Worm (Caenorhabditis elegans): Measurements from ENCODE around the gene Y62H9A.11.
A peak's percentile ranks its signal among the peaks of the same experiment; 100 is the strongest.

Gene Y62H9A.11

DNA sequence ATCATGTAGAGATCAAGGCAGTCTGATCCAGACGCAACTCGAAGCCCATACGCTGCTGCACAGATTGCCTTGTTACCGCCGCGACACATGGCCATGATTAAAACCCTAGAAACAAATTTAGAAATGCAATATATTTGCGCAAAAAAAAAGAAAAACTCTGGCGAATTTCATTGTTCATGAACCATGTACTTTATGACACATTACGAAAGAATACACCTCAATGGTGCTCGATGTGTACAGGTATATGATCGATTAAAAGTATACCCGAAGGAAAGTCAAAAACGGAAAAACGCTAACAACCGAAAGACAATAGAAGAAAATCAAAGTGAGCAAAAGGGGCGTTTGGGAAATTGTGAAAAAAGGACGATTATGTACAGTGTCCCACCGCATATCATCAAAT, 14.8 kb downstream of the Y62H9A.11 start, which contains the start of gene Y62H9A.8:
Y62H9A.8 (minus strand) TSS at position 101 of the 400 bp plus-strand sequence.
- no peak for TF ChIP-seq pqm-1 (tag; optimal IDR thresholded peaks at IDR 0.05)
- TF ChIP-seq lin-35 (GFP tag; optimal IDR thresholded peaks at IDR 0.05): no peak
- no peak for TF ChIP-seq irx-1 (tag; optimal IDR thresholded peaks at IDR 0.05)
- no peak for TF ChIP-seq nhr-12 (tag; optimal IDR thresholded peaks at IDR 0.05)
- TF ChIP-seq nhr-20 (tag; optimal IDR thresholded peaks at IDR 0.05): no peak
- no peak for TF ChIP-seq lin-15B (tag; optimal IDR thresholded peaks at IDR 0.05)
- no peak for TF ChIP-seq lsy-2 (tag; optimal IDR thresholded peaks at IDR 0.05)
- TF ChIP-seq unc-62 (GFP tag; optimal IDR thresholded peaks at IDR 0.05): no peak

DNA sequence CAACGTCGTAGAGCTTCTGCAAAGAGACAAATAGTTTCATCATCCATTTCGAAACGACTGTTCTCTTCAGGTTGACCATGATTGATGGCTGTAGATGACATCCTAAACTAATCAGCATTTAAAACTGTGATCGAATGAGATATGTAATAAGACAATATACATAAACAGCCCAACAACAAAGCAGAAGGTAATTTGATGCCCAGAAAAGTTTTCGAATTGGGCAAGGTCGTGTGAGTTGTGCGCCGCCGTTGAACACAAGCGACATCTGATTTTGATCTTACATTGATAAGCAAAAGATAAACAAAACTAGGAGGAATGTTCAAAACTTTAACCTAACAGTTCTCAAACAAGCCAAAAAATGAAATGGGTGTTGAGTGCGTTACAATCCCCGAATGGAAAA, 21.6 kb downstream of the Y62H9A.11 start, which contains the start of gene Y62H9A.7:
Y62H9A.7 (minus strand) TSS at position 101 of the 400 bp plus-strand sequence.
- no peak for TF ChIP-seq nhr-20 (tag; optimal IDR thresholded peaks at IDR 0.05)
- TF ChIP-seq ces-1 (GFP tag; optimal IDR thresholded peaks at IDR 0.05): no peak
- TF ChIP-seq tbx-2 (tag; optimal IDR thresholded peaks at IDR 0.05): no peak
- no peak for TF ChIP-seq tlp-1 (tag; optimal IDR thresholded peaks at IDR 0.05)
- TF ChIP-seq fkh-10 (GFP tag; optimal IDR thresholded peaks at IDR 0.05): no peak
- TF ChIP-seq rnt-1 (tag; optimal IDR thresholded peaks at IDR 0.05): no peak
- TF ChIP-seq nhr-71 (tag; optimal IDR thresholded peaks at IDR 0.05): no peak
- no peak for TF ChIP-seq C34B4.2 (tag; optimal IDR thresholded peaks at IDR 0.05)
- no peak for TF ChIP-seq ama-1 (optimal IDR thresholded peaks at IDR 0.05)
- TF ChIP-seq nhr-11 (tag; optimal IDR thresholded peaks at IDR 0.05): no peak

DNA sequence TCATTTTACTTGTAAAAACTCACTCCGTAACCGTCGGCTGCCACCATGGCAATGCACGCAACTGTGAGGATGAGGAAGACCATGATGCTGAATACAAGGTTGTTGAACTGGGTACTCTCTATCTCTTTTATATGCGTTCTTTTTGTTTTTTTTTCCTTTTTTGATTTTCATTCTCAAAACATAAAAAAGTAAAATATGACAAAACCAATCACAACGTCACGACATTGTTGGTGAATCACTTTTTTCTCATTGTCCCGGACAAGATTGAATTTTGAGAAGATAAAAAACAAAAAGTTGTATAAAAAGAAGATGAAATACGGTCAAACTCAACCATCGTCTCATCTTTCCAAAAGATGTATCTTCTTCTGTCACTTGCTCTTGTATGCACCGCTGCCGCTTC, 24.4 kb downstream of the Y62H9A.11 start, which contains the start of the genes Y62H9A.5 and ule-5:
Y62H9A.5 (minus strand) TSS at position 101 of the 400 bp plus-strand sequence.
ule-5 (plus strand) TSS at position 328 of the 400 bp plus-strand sequence.
- TF ChIP-seq sptf-1 (tag; optimal IDR thresholded peaks at IDR 0.05): no peak

DNA sequence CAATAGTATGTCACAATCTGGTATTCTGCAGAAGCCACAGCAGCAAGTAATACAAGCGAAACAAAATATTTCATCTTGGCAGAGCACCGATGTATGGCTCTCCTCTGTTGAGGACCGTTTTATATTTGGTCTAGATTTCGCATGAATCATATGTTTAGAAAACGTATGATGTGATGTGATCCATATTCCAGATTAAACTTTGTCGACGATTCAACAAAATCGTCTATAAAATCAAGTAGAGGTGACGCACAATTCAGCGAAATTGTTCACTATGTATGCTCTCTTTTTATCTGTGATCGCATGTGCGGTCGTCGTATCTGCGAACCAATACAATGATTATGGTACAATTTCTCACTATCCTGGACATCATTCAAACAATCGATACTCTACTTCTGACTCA, 27.3 kb downstream of the Y62H9A.11 start, which contains the start of the genes Y62H9A.3 and Y62H9A.4:
Y62H9A.3 (minus strand) TSS at position 101 of the 400 bp plus-strand sequence.
Y62H9A.4 (plus strand) TSS at position 256 of the 400 bp plus-strand sequence.
- TF ChIP-seq nhr-12 (tag; optimal IDR thresholded peaks at IDR 0.05) (no peak), nhr-71 (tag; optimal IDR thresholded peaks at IDR 0.05) (no peak), fkh-8 (tag; optimal IDR thresholded peaks at IDR 0.05) (no peak), nhr-47 (tag; optimal IDR thresholded peaks at IDR 0.05) (no peak), ets-5 (GFP tag; IDR thresholded peaks at IDR 0.05) (no peak), snu-23 (GFP tag; optimal IDR thresholded peaks at IDR 0.05) (no peak), hpl-2 (GFP tag; optimal IDR thresholded peaks at IDR 0.05) (no peak)

DNA sequence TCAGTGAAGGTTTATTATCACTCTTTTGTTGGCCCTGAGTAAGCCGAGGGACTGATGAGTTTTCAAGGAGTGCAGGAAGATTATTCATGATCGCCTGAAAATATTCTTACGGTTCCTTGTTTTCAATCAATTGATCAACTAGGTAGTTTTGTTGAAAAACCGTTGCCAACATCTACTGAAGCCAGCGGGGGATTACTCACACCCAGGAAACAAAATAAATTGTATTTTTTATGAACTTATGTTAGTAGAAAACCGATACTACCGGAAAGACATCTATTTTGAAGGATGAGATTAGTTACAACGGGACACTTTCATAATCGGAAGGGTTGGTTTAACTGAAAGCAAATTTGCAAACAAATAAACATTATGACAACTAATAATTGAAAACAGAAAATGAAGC, 29.1 kb downstream of the Y62H9A.11 start, which contains the start of gene Y62H9A.2:
Y62H9A.2 (minus strand) TSS at position 101 of the 400 bp plus-strand sequence.
- no peak for TF ChIP-seq nhr-237 (tag; optimal IDR thresholded peaks at IDR 0.05)
- no peak for TF ChIP-seq efl-1 (optimal IDR thresholded peaks at IDR 0.05)
- TF ChIP-seq efl-1 (GFP tag; optimal IDR thresholded peaks at IDR 0.05 in 1 of 2): peak in 1 of 2 experiments; percentile 45

DNA sequence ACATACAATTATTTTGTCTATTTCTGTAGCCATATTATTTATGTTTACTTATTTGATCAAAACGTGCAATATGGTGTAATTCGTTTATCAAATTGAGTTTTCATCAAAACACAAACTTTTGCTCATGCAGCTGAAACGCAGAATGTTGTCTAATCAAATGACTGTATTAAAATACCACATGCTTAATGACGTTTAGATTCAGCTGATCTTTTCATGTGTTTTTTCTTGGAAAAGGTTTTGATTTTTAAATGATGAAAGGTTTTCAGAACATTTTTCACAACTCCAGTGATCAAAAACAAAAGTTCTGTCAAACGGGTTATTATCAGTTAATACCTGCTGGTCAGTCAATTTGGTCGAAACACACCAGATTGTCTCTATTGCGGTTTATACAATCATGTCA, 31.9 kb downstream of the Y62H9A.11 start, which contains the start of gene Y62H9A.1:
Y62H9A.1 (plus strand) TSS at position 282 of the 400 bp plus-strand sequence.
- TF ChIP-seq hlh-4 (tag; optimal IDR thresholded peaks at IDR 0.05) (peak; percentile 64), unc-98 (GFP tag; IDR thresholded peaks at IDR 0.05) (no peak), nhr-28 (tag; optimal IDR thresholded peaks at IDR 0.05) (no peak), efl-3 (GFP tag; optimal IDR thresholded peaks at IDR 0.05) (no peak), nhr-71 (tag; optimal IDR thresholded peaks at IDR 0.05) (peak; percentile 53), pax-3 (tag; optimal IDR thresholded peaks at IDR 0.05) (peak; percentile 25), fkh-8 (tag; optimal IDR thresholded peaks at IDR 0.05) (peak; percentile 25)

DNA sequence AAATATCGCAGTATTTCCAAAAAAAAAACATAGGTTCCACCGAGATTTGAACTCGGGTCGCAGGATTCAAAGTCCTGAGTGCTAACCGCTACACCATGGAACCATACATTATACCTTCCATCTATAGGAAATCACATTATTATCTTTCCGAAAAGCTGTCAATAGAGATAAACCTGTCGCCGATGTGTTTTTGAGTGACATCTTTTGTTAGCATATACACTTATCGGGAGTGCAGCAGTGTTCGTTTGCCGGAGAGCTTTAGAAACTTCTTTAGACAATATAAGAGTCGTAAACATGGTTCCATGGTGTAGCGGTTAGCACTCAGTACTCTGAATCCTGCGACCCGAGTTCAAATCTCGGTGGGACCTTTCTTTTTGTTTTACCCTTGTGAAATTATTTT, 35.0 kb downstream of the Y62H9A.11 start:
- TF ChIP-seq unc-98 (GFP tag; IDR thresholded peaks at IDR 0.05): no peak
- no peak for TF ChIP-seq lin-39 (tag; optimal IDR thresholded peaks at IDR 0.05)
- TF ChIP-seq efl-1 (optimal IDR thresholded peaks at IDR 0.05): no peak
- TF ChIP-seq efl-1 (GFP tag; optimal IDR thresholded peaks at IDR 0.05 in 1 of 2): peak in 1 of 2 experiments; percentile 63
- no peak for TF ChIP-seq lin-35 (GFP tag; optimal IDR thresholded peaks at IDR 0.05)
- TF ChIP-seq pqm-1 (tag; optimal IDR thresholded peaks at IDR 0.05): no peak

All from whole organism, L1 larva.